Worm (Caenorhabditis elegans) whole organism, L4 larva: ENCODE measurements around the gene phb-2.
A peak's percentile ranks its signal among the peaks of the same experiment; 100 is the strongest.

Source experiments
- F44E2.7 ChIP-seq: fragments of 200-800 bp; sonication (Bioruptor generic); IDR thresholded peaks from 2 replicates; pipeline ENCODE4 v2.1.2; 2022; ENCODE audit warnings: missing genetic modification characterization, missing compliant biosample characterization
- F49E8.2 ChIP-seq: sonication (generic microtip); optimal IDR thresholded peaks from 2 replicates; lab custom pipeline; 2016; ENCODE audit warnings: missing compliant biosample characterization, mild to moderate bottlenecking, missing genetic modification characterization, borderline replicate concordance
- Y5F2A.4 ChIP-seq: fragments of 200-800 bp; sonication (Bioruptor generic); optimal IDR thresholded peaks from 2 replicates; lab custom pipeline; 2018; ENCODE audit warnings: mild to moderate bottlenecking, missing genetic modification characterization, missing compliant biosample characterization
- ZK337.2 ChIP-seq: fragments of 200-800 bp; sonication (Bioruptor generic); IDR thresholded peaks from 2 replicates; pipeline ENCODE4 v1.3.6; 2022; ENCODE audit warnings: missing genetic modification reagents, missing genetic modification characterization, missing compliant biosample characterization
- ZK546.5 ChIP-seq, 2 experiments: sonication (generic microtip); optimal IDR thresholded peaks; 2 replicates each; lab custom pipeline; 2017; ENCODE audit warnings: missing biosample characterization in 2 of 2, missing genetic modification characterization in 2 of 2
- aha-1 ChIP-seq: fragments of 150-350 bp; peaks from one replicate; lab custom pipeline; 2014; ENCODE audit warnings: missing biosample characterization, missing genetic modification characterization
- arid-1 ChIP-seq: fragments of 200-800 bp; sonication (Bioruptor generic); conservative IDR thresholded peaks from 2 replicates; pipeline ENCODE4 v1.3.6; 2022; ENCODE audit warnings: missing genetic modification reagents, missing genetic modification characterization, missing compliant biosample characterization
- ceh-20 ChIP-seq: fragments of 200-800 bp; sonication (Bioruptor generic); IDR thresholded peaks from 2 replicates; pipeline ENCODE4 v1.3.6; 2022; ENCODE audit warnings: missing genetic modification reagents, missing genetic modification characterization, missing compliant biosample characterization
- ces-1 ChIP-seq: fragments of 150-350 bp; sonication (generic microtip); optimal IDR thresholded peaks from 4 replicates; lab custom pipeline; 2014; ENCODE audit warnings: missing biosample characterization, missing genetic modification reagents, missing genetic modification characterization
- daf-12 ChIP-seq: fragments of 150-350 bp; optimal IDR thresholded peaks from 2 replicates; lab custom pipeline; 2014; ENCODE audit warnings: missing biosample characterization, missing genetic modification reagents, missing genetic modification characterization
- daf-16 ChIP-seq, 3 experiments: sonication (generic microtip); optimal IDR thresholded peaks; 2 replicates each; lab custom pipeline; 2016 to 2017; ENCODE audit warnings: missing genetic modification characterization in 3 of 3, missing genetic modification reagents in 3 of 3, mild to moderate bottlenecking in 2 of 3, missing compliant biosample characterization in 2 of 3, missing biosample characterization in 1 of 3, moderate library complexity in 1 of 3
- daf-19 ChIP-seq: fragments of 200-800 bp; sonication (Bioruptor generic); conservative IDR thresholded peaks from 2 replicates; pipeline ENCODE4 v1.3.6; 2022; ENCODE audit warnings: missing genetic modification characterization, missing compliant biosample characterization
- fkh-10 ChIP-seq: fragments of 150-350 bp; optimal IDR thresholded peaks from 2 replicates; lab custom pipeline; 2014; ENCODE audit warnings: missing biosample characterization, missing genetic modification reagents, missing genetic modification characterization
- jun-1 ChIP-seq: fragments of 150-350 bp; optimal IDR thresholded peaks from 2 replicates; lab custom pipeline; 2014; ENCODE audit warnings: missing biosample characterization, missing genetic modification reagents, missing genetic modification characterization
- lin-39 ChIP-seq: fragments of 150-350 bp; optimal IDR thresholded peaks from 2 replicates; lab custom pipeline; 2014; ENCODE audit warnings: missing biosample characterization, missing genetic modification reagents, missing genetic modification characterization
- madf-9 ChIP-seq: fragments of 200-800 bp; sonication (Bioruptor generic); conservative IDR thresholded peaks from 2 replicates; pipeline ENCODE4 v1.3.6; 2022; ENCODE audit warnings: missing genetic modification reagents, missing genetic modification characterization, missing compliant biosample characterization
- mdt-29 ChIP-seq: fragments of 200-800 bp; sonication (Bioruptor generic); IDR thresholded peaks from 2 replicates; pipeline ENCODE4 v1.3.6; 2022; ENCODE audit warnings: missing genetic modification reagents, missing genetic modification characterization, missing compliant biosample characterization
- mes-2 ChIP-seq: sonication (generic microtip); optimal IDR thresholded peaks from 2 replicates; lab custom pipeline; 2016; ENCODE audit warnings: missing genotype, mild to moderate bottlenecking, missing genetic modification characterization, missing compliant biosample characterization; ENCODE audit not compliant: poor library complexity, severe bottlenecking
- mxl-3 ChIP-seq: fragments of 200-800 bp; sonication (Bioruptor generic); optimal IDR thresholded peaks from 2 replicates; lab custom pipeline; 2018; ENCODE audit warnings: mild to moderate bottlenecking, missing genetic modification characterization, missing compliant biosample characterization
- nhr-11 ChIP-seq: fragments of 150-350 bp; optimal IDR thresholded peaks from 2 replicates; lab custom pipeline; 2014; ENCODE audit warnings: missing biosample characterization, missing genetic modification characterization
- nhr-76 ChIP-seq: fragments of 150-350 bp; optimal IDR thresholded peaks from 2 replicates; lab custom pipeline; 2014; ENCODE audit warnings: missing biosample characterization, missing genetic modification characterization
- php-3 ChIP-seq: fragments of 200-800 bp; sonication (Bioruptor generic); IDR thresholded peaks from 2 replicates; pipeline ENCODE4 v1.3.6; 2022; ENCODE audit warnings: missing genetic modification reagents, missing genetic modification characterization, missing compliant biosample characterization
- pqm-1 ChIP-seq: sonication (generic microtip); optimal IDR thresholded peaks from 2 replicates; lab custom pipeline; 2017; ENCODE audit warnings: missing biosample characterization, missing genetic modification characterization
- spr-1 ChIP-seq: sonication (generic microtip); optimal IDR thresholded peaks from 2 replicates; lab custom pipeline; 2016; ENCODE audit warnings: mild to moderate bottlenecking, missing genetic modification characterization, missing compliant biosample characterization
- spr-3 ChIP-seq: fragments of 200-800 bp; sonication (Bioruptor generic); optimal IDR thresholded peaks from 2 replicates; lab custom pipeline; 2018; ENCODE audit warnings: mild to moderate bottlenecking, missing genetic modification characterization, missing compliant biosample characterization
- unc-62 ChIP-seq, 3 experiments: fragments of 150-350 bp in 1 of 3; sonication (generic microtip); optimal IDR thresholded peaks in 2 of 3; peaks in 1 of 3; 1 replicate in 1 of 3; 2 replicates in 2 of 3; lab custom pipeline; 2014 to 2017; ENCODE audit warnings: missing biosample characterization in 3 of 3, missing genetic modification characterization in 3 of 3, missing genetic modification reagents in 3 of 3, missing genotype in 1 of 3

Gene phb-2

ce11 chrII:6250782-6251461 lies at the start of gene phb-2 (continued):
- TF ChIP-seq lin-39 (tag; lab: Kevin White, UChicago) = no peak
- TF ChIP-seq, all 104 proteins: peak for 31

- no peak for TF ChIP-seq daf-16 (GFP tag; optimal IDR thresholded peaks at IDR 0.05; lab: Kevin White, UChicago)
- TF ChIP-seq daf-16 (tag; optimal IDR thresholded peaks at IDR 0.05; lab: Kevin White, UChicago) = no peak
- no peak for TF ChIP-seq Y5F2A.4
- no peak for TF ChIP-seq ces-1 (GFP tag; lab: Kevin White, UChicago)
- no peak for TF ChIP-seq spr-3 (GFP tag; lab: Kevin White, UChicago)
- no peak for TF ChIP-seq mes-2 (tag; lab: Kevin White, UChicago)
- no peak for TF ChIP-seq unc-62 (GFP tag; optimal IDR thresholded peaks at IDR 0.05 in 1 of 2; lab: Kevin White, UChicago)
- no peak for TF ChIP-seq unc-62 (tag; optimal IDR thresholded peaks at IDR 0.05; lab: Kevin White, UChicago)
- TF ChIP-seq daf-19 = no peak
- TF ChIP-seq php-3 (GFP tag; lab: Robert Waterston, UW) = no peak
- TF ChIP-seq ZK546.5 (tag; optimal IDR thresholded peaks at IDR 0.05; lab: Kevin White, UChicago) = no peak
- no peak for TF ChIP-seq jun-1
- TF ChIP-seq madf-9 (GFP tag; lab: Robert Waterston, UW) = no peak
- TF ChIP-seq arid-1 (GFP tag; lab: Robert Waterston, UW) = no peak
- no peak for TF ChIP-seq daf-12 (tag; lab: Kevin White, UChicago)
- TF ChIP-seq, all 104 proteins: peak for 0
Measured at ce11 chrII:6202910-6203309, 48.3 kb upstream of the phb-2 start, which contains the start of gene C30B5.17. C30B5.17 (minus strand) TSS chrII:6203010.

- TF ChIP-seq fkh-10 (GFP tag; lab: Kevin White, UChicago) (peak; percentile 51), nhr-76 (tag; lab: Kevin White, UChicago) (no peak)
Measured at ce11 chrII:6207252-6207651, 44.0 kb upstream of the phb-2 start.

- TF ChIP-seq mes-2 (tag; lab: Kevin White, UChicago) = no peak
- TF ChIP-seq Y5F2A.4 = no peak
- no peak for TF ChIP-seq daf-16 (GFP tag; optimal IDR thresholded peaks at IDR 0.05; lab: Kevin White, UChicago)
- no peak for TF ChIP-seq daf-16 (tag; optimal IDR thresholded peaks at IDR 0.05; lab: Kevin White, UChicago)
- no peak for TF ChIP-seq mdt-29 (GFP tag; lab: Robert Waterston, UW)
- peak; percentile 44 for TF ChIP-seq aha-1 (tag; lab: Kevin White, UChicago)
- no peak for TF ChIP-seq nhr-11 (tag; lab: Kevin White, UChicago)
- TF ChIP-seq ZK337.2 (GFP tag; lab: Robert Waterston, UW) = no peak
- TF ChIP-seq spr-1 = no peak
- no peak for TF ChIP-seq ceh-20 (GFP tag; lab: Robert Waterston, UW)
Measured at ce11 chrII:6208116-6208515, 43.1 kb upstream of the phb-2 start, which contains the start of gene daf-37. daf-37 (minus strand) TSS chrII:6208216.

ce11 chrII:6219346-6219745 lies 31.9 kb upstream of the phb-2 start, which contains the start of gene mks-2:
mks-2 (minus strand) TSS chrII:6219446.
- TF ChIP-seq pqm-1 (tag; lab: Kevin White, UChicago) (no peak), F44E2.7 (GFP tag; lab: Robert Waterston, UW) (no peak), mxl-3 (no peak), jun-1 (no peak), nhr-76 (tag; lab: Kevin White, UChicago) (no peak), daf-12 (tag; lab: Kevin White, UChicago) (no peak), fkh-10 (GFP tag; lab: Kevin White, UChicago) (no peak)

- no peak for TF ChIP-seq F49E8.2 (tag; lab: Kevin White, UChicago)
- TF ChIP-seq unc-62 (GFP tag; optimal IDR thresholded peaks at IDR 0.05 in 1 of 2; lab: Kevin White, UChicago) = peak in 1 of 2 experiments; percentile 92
- TF ChIP-seq unc-62 (tag; optimal IDR thresholded peaks at IDR 0.05; lab: Kevin White, UChicago) = no peak
Measured at ce11 chrII:6221470-6221869, 29.7 kb upstream of the phb-2 start.
